Fruit fly (Drosophila melanogaster) whole organism, embryonic: Measurements from ENCODE around the gene Ilp4.

Experiments used
- Bgb ChIP-seq: fragments of 200-800 bp; sonication (Bioruptor generic); IDR thresholded peaks from 2 replicates; pipeline ENCODE4 v1.3.6; 2022; ENCODE audit warnings: missing biosample characterization, missing genetic modification characterization; ENCODE audit not compliant: partially characterized antibody
- CG10565 ChIP-seq: fragments of 200-800 bp; sonication (Bioruptor generic); optimal IDR thresholded peaks from 3 replicates; lab custom pipeline; 2016; ENCODE audit warnings: missing biosample characterization, mild to moderate bottlenecking, missing genetic modification characterization
- CG11093 ChIP-seq: fragments of 200-800 bp; sonication (Bioruptor generic); IDR thresholded peaks from 3 replicates; pipeline ENCODE4 v1.3.6; 2022; ENCODE audit warnings: missing biosample characterization, missing genetic modification characterization
- CG11247 ChIP-seq: fragments of 200-800 bp; sonication (Bioruptor generic); IDR thresholded peaks from 2 replicates; pipeline ENCODE4 v1.3.6; 2022; ENCODE audit warnings: missing biosample characterization, missing genetic modification characterization
- CG11504 ChIP-seq: fragments of 200-800 bp; sonication (Bioruptor generic); optimal IDR thresholded peaks from 3 replicates; lab custom pipeline; 2019; ENCODE audit warnings: missing biosample characterization, mild to moderate bottlenecking, missing genetic modification characterization, moderate library complexity
- CG12769 ChIP-seq: fragments of 200-800 bp; sonication (Bioruptor generic); optimal IDR thresholded peaks from 2 replicates; lab custom pipeline; 2019; ENCODE audit warnings: missing biosample characterization, mild to moderate bottlenecking, missing genetic modification characterization, moderate library complexity
- CG17359 ChIP-seq: fragments of 200-800 bp; sonication (Bioruptor generic); optimal IDR thresholded peaks from 3 replicates; lab custom pipeline; 2018; ENCODE audit warnings: missing biosample characterization, mild to moderate bottlenecking, missing genetic modification characterization, moderate library complexity
- CG17361 ChIP-seq: fragments of 200-800 bp; sonication (Bioruptor generic); IDR thresholded peaks from 3 replicates; pipeline ENCODE4 v1.3.6; 2022; ENCODE audit warnings: missing biosample characterization, missing genetic modification characterization
- CG1792 ChIP-seq: fragments of 200-800 bp; sonication (Bioruptor generic); optimal IDR thresholded peaks from 2 replicates; lab custom pipeline; 2016; ENCODE audit warnings: missing biosample characterization, missing genetic modification characterization
- CG2202 ChIP-seq: fragments of 200-800 bp; sonication (Bioruptor generic); optimal IDR thresholded peaks from 2 replicates; lab custom pipeline; 2018; ENCODE audit warnings: missing biosample characterization, mild to moderate bottlenecking, missing genetic modification characterization
- CG32772 ChIP-seq: fragments of 200-800 bp; sonication (Bioruptor generic); IDR thresholded peaks from 2 replicates; pipeline ENCODE4 v1.3.6; 2022; ENCODE audit warnings: missing biosample characterization, missing genetic modification characterization
- CG3281 ChIP-seq: fragments of 200-800 bp; sonication (Bioruptor generic); optimal IDR thresholded peaks from 3 replicates; lab custom pipeline; 2017; ENCODE audit warnings: missing biosample characterization, mild to moderate bottlenecking, missing genetic modification characterization
- CG34224 ChIP-seq: fragments of 200-800 bp; sonication (Bioruptor generic); IDR thresholded peaks from 3 replicates; pipeline ENCODE4 v1.3.6; 2022; ENCODE audit warnings: missing biosample characterization, missing genetic modification characterization; ENCODE audit not compliant: partially characterized antibody
- CG4854 ChIP-seq: fragments of 200-800 bp; sonication (Bioruptor generic); optimal IDR thresholded peaks from 2 replicates; lab custom pipeline; 2016; ENCODE audit warnings: missing biosample characterization, missing genetic modification characterization, inconsistent platforms
- CG6854 ChIP-seq: fragments of 200-800 bp; sonication (Bioruptor generic); optimal IDR thresholded peaks from 3 replicates; lab custom pipeline; 2017; ENCODE audit warnings: missing biosample characterization, mild to moderate bottlenecking, missing genetic modification characterization
- CG7271 ChIP-seq: fragments of 200-800 bp; sonication (Bioruptor generic); optimal IDR thresholded peaks from 2 replicates; lab custom pipeline; 2018; ENCODE audit warnings: missing biosample characterization, mild to moderate bottlenecking, missing genetic modification characterization, moderate library complexity
- Camta ChIP-seq: fragments of 200-800 bp; sonication (Bioruptor generic); optimal IDR thresholded peaks from 2 replicates; lab custom pipeline; 2016; ENCODE audit warnings: missing biosample characterization, missing genetic modification characterization
- Chrac-16 ChIP-seq: fragments of 200-800 bp; sonication (Bioruptor generic); optimal IDR thresholded peaks from 3 replicates; lab custom pipeline; 2016; ENCODE audit warnings: missing biosample characterization, missing genetic modification characterization
- D ChIP-seq, 2 experiments: fragments of 200-800 bp in 1 of 2; fragments of >200 bp in 1 of 2; sonication (Bioruptor generic) in 1 of 2; optimal IDR thresholded peaks; 2 replicates in 1 of 2; 3 replicates in 1 of 2; lab custom pipeline; 2017; ENCODE audit warnings: mild to moderate bottlenecking in 1 of 2, missing biosample characterization in 1 of 2, missing genetic modification characterization in 1 of 2, missing genetic modification reagents in 1 of 2
- Drgx ChIP-seq: fragments of 200-800 bp; sonication (Bioruptor generic); IDR thresholded peaks from 2 replicates; pipeline ENCODE4 v1.3.6; 2022; ENCODE audit warnings: missing biosample characterization, missing genetic modification characterization
- Eip74EF ChIP-seq, 2 experiments: fragments of 200-800 bp in 1 of 2; fragments of >200 bp in 1 of 2; sonication (Bioruptor generic) in 1 of 2; optimal IDR thresholded peaks; 2 replicates each; lab custom pipeline; 2017 to 2019; ENCODE audit warnings: missing biosample characterization in 2 of 2, missing genetic modification characterization in 2 of 2, mild to moderate bottlenecking in 1 of 2, moderate library complexity in 1 of 2
- Hr78 ChIP-seq, 2 experiments: fragments of 200-800 bp in 1 of 2; fragments of >200 bp in 1 of 2; sonication (Bioruptor generic) in 1 of 2; optimal IDR thresholded peaks; 2 replicates each; lab custom pipeline; 2017 to 2019; ENCODE audit warnings: missing biosample characterization in 2 of 2, missing genetic modification characterization in 2 of 2, mild to moderate bottlenecking in 1 of 2, moderate library complexity in 1 of 2
- Lpt ChIP-seq: fragments of >200 bp; optimal IDR thresholded peaks from 2 replicates; lab custom pipeline; 2018; ENCODE audit warnings: missing biosample characterization, missing genetic modification characterization
- Rx ChIP-seq: fragments of 200-800 bp; sonication (Bioruptor generic); IDR thresholded peaks from 2 replicates; pipeline ENCODE4 v1.3.6; 2022; ENCODE audit warnings: missing biosample characterization, missing genetic modification characterization
- Side ChIP-seq: fragments of 200-800 bp; sonication (Bioruptor generic); optimal IDR thresholded peaks from 2 replicates; lab custom pipeline; 2016; ENCODE audit warnings: missing biosample characterization, missing genetic modification characterization
- Sox102F ChIP-seq: fragments of 200-800 bp; sonication (Bioruptor generic); optimal IDR thresholded peaks from 2 replicates; lab custom pipeline; 2018; ENCODE audit warnings: missing biosample characterization, mild to moderate bottlenecking, missing genetic modification characterization, moderate library complexity
- Sry-β ChIP-seq: fragments of 200-800 bp; sonication (Bioruptor generic); optimal IDR thresholded peaks from 2 replicates; lab custom pipeline; 2018; ENCODE audit warnings: missing biosample characterization, mild to moderate bottlenecking, missing genetic modification characterization, moderate library complexity
- Taf1 ChIP-seq: fragments of 200-800 bp; sonication (Bioruptor generic); IDR thresholded peaks from 2 replicates; pipeline ENCODE4 v1.3.6; 2022; ENCODE audit warnings: missing biosample characterization, missing genetic modification characterization
- al ChIP-seq: fragments of 200-800 bp; sonication (Bioruptor generic); IDR thresholded peaks from 2 replicates; pipeline ENCODE4 v1.3.6; 2022; ENCODE audit warnings: missing biosample characterization, missing genetic modification characterization
- cas ChIP-seq: fragments of 200-800 bp; sonication (Bioruptor generic); IDR thresholded peaks from 2 replicates; pipeline ENCODE4 v1.3.6; 2022; ENCODE audit warnings: missing biosample characterization, missing genetic modification characterization
- chinmo ChIP-seq: fragments of 200-800 bp; sonication (Bioruptor generic); IDR thresholded peaks from 4 replicates; pipeline ENCODE4 v1.3.6; 2022; ENCODE audit warnings: missing biosample characterization, missing genetic modification characterization; ENCODE audit not compliant: partially characterized antibody
- crp ChIP-seq, 2 experiments: fragments of 200-800 bp; sonication (Bioruptor generic); optimal IDR thresholded peaks; 2 replicates in 1 of 2; 3 replicates in 1 of 2; lab custom pipeline; 2017; ENCODE audit warnings: missing biosample characterization in 2 of 2, missing genetic modification characterization in 2 of 2, mild to moderate bottlenecking in 1 of 2, moderate library complexity in 1 of 2
- cwo ChIP-seq: fragments of 200-800 bp; sonication (Bioruptor generic); optimal IDR thresholded peaks from 3 replicates; lab custom pipeline; 2017; ENCODE audit warnings: missing biosample characterization, missing genetic modification characterization, mild to moderate bottlenecking, moderate library complexity, missing genetic modification reagents
- emc ChIP-seq: fragments of 200-800 bp; sonication (Bioruptor generic); optimal IDR thresholded peaks from 2 replicates; lab custom pipeline; 2016; ENCODE audit warnings: missing biosample characterization, missing genetic modification characterization
- esg ChIP-seq: fragments of 200-800 bp; sonication (Bioruptor generic); conservative IDR thresholded peaks from 2 replicates; pipeline ENCODE4 v1.3.6; 2022; ENCODE audit warnings: missing biosample characterization, missing genetic modification characterization
- fru ChIP-seq: fragments of >200 bp; optimal IDR thresholded peaks from 2 replicates; lab custom pipeline; 2017
- ftz-f1 ChIP-seq: fragments of 200-800 bp; sonication (Bioruptor generic); optimal IDR thresholded peaks from 2 replicates; lab custom pipeline; 2016; ENCODE audit warnings: missing biosample characterization, missing genetic modification characterization
- gfzf ChIP-seq: fragments of 200-800 bp; sonication (Bioruptor generic); optimal IDR thresholded peaks from 2 replicates; lab custom pipeline; 2016; ENCODE audit warnings: missing biosample characterization, mild to moderate bottlenecking, missing genetic modification characterization, moderate library complexity
- ind ChIP-seq: fragments of 200-800 bp; sonication (Bioruptor generic); optimal IDR thresholded peaks from 3 replicates; lab custom pipeline; 2016; ENCODE audit warnings: missing biosample characterization, missing genetic modification characterization
- inv ChIP-seq: fragments of 200-800 bp; sonication (Bioruptor generic); IDR thresholded peaks from 2 replicates; pipeline ENCODE4 v1.3.6; 2022; ENCODE audit warnings: missing biosample characterization, missing genetic modification characterization; ENCODE audit not compliant: partially characterized antibody
- ken ChIP-seq: fragments of 200-800 bp; sonication (Bioruptor generic); IDR thresholded peaks from 3 replicates; pipeline ENCODE4 v1.3.6; 2022; ENCODE audit warnings: missing biosample characterization, missing genetic modification characterization
- lmd ChIP-seq: fragments of 200-800 bp; sonication (Bioruptor generic); IDR thresholded peaks from 2 replicates; pipeline ENCODE4 v1.3.6; 2022; ENCODE audit warnings: missing biosample characterization, missing genetic modification characterization
- luna ChIP-seq: fragments of 200-800 bp; sonication (Bioruptor generic); optimal IDR thresholded peaks from 2 replicates; lab custom pipeline; 2016; ENCODE audit warnings: missing biosample characterization, missing genetic modification characterization
- nom ChIP-seq: fragments of 200-800 bp; sonication (Bioruptor generic); optimal IDR thresholded peaks from 2 replicates; lab custom pipeline; 2017; ENCODE audit warnings: missing biosample characterization, missing genetic modification characterization, mild to moderate bottlenecking, moderate library complexity, missing genetic modification reagents
- pzg ChIP-seq: fragments of 200-800 bp; sonication (Bioruptor generic); optimal IDR thresholded peaks from 3 replicates; lab custom pipeline; 2018; ENCODE audit warnings: missing biosample characterization, mild to moderate bottlenecking, missing genetic modification characterization, moderate library complexity
- ranshi ChIP-seq: fragments of 200-800 bp; sonication (Bioruptor generic); IDR thresholded peaks from 2 replicates; pipeline ENCODE4 v1.3.6; 2022; ENCODE audit warnings: missing biosample characterization, missing genetic modification characterization
- trh ChIP-seq: fragments of 200-800 bp; sonication (Bioruptor generic); optimal IDR thresholded peaks from 2 replicates; lab custom pipeline; 2016; ENCODE audit warnings: missing biosample characterization, missing genetic modification characterization
- twi ChIP-seq: fragments of 200-800 bp; optimal IDR thresholded peaks from 2 replicates; lab custom pipeline; 2019; ENCODE audit warnings: missing biosample characterization, mild to moderate bottlenecking, missing genetic modification characterization, moderate library complexity
- wdn ChIP-seq: fragments of 200-800 bp; sonication (Bioruptor generic); IDR thresholded peaks from 2 replicates; pipeline ENCODE4 v1.3.6; 2022; ENCODE audit warnings: missing biosample characterization, missing genetic modification characterization

The Ilp4 gene

DNA sequence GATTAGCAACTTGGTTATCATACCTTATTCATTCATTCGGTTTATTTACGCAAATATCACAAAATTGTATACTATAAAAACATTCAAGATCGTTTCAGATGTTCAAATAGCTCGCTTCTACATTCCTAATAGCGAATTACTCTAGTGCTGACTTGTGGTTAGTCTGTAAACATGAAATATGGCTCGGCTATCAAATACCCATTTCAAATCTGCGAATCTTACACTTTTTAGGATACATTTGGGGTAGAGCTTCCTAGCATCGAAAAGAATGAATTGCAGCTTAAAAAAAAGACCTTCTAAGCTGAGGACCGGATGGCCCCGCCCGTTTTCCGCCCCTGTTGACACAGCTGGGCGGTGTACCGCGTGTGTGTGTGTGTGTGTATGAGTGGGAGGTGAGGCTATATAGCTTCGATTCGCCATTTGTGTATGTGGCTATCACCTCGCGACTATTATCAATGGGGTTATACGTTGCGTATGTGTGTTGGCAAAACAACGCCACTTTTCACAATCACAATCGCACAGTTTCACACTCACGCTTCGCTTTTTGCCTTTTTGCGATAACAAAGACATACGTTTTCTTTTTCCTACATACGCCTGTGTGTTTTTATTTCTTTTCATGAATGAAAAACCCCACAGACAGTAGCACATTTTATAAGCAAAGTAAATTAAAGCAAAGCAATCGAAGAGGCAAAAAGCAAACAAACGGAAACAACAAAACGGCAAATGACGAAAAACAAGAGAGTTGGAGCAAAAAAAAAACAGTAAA lies 42.7 kb upstream of the Ilp4 start:
- TF ChIP-seq CG3281 (GFP tag; lab: Kevin White, UChicago) (peak; percentile 51), fru (lab: Kevin White, UChicago) (no peak), Eip74EF (GFP tag; optimal IDR thresholded peaks at IDR 0.05; lab: Kevin White, UChicago) (no peak), wdn (no peak), twi (tag; lab: Kevin White, UChicago) (no peak), CG11504 (tag; lab: Kevin White, UChicago) (no peak), ind (no peak), CG12769 (tag; lab: Kevin White, UChicago) (peak; percentile 7), emc (GFP tag; lab: Kevin White, UChicago) (no peak), CG2202 (no peak), CG10565 (no peak), nom (peak; percentile 16), CG34224 (peak; percentile 28; the same call in 1 of the 3 replicates), Taf1 (GFP tag; lab: Robert Waterston, UW) (no peak), luna (GFP tag; lab: Kevin White, UChicago) (no peak), Sry-β (GFP tag; lab: Kevin White, UChicago) (no peak), crp (GFP tag; optimal IDR thresholded peaks at IDR 0.05; lab: Kevin White, UChicago) (no peak), CG32772 (GFP tag; lab: Robert Waterston, UW) (no peak), ken (GFP tag; lab: Robert Waterston, UW) (no peak), trh (GFP tag; lab: Kevin White, UChicago) (no peak), chinmo (0 out of 4 replicates have a peak, but pooled peaks have one; percentile 43), cas (no peak), ranshi (GFP tag; lab: Robert Waterston, UW) (no peak), ftz-f1 (GFP tag; lab: Kevin White, UChicago) (no peak), Side (no peak), D (optimal IDR thresholded peaks at IDR 0.05; lab: Kevin White, UChicago) (no peak), D (GFP tag; optimal IDR thresholded peaks at IDR 0.05; lab: Kevin White, UChicago) (no peak), CG17359 (tag; lab: Kevin White, UChicago) (no peak), CG7271 (no peak), esg (no peak), al (GFP tag; lab: Robert Waterston, UW) (no peak), CG6854 (GFP tag; lab: Kevin White, UChicago) (peak; percentile 21), Camta (GFP tag; lab: Kevin White, UChicago) (no peak), CG4854 (GFP tag; lab: Kevin White, UChicago) (no peak), CG1792 (GFP tag; lab: Kevin White, UChicago) (no peak), Hr78 (GFP tag; optimal IDR thresholded peaks at IDR 0.05; lab: Kevin White, UChicago) (no peak), gfzf (no peak), Rx (GFP tag; lab: Robert Waterston, UW) (no peak), inv (peak; percentile 55), CG17361 (no peak), cwo (GFP tag; lab: Kevin White, UChicago) (no peak), CG11093 (GFP tag; lab: Robert Waterston, UW) (no peak), Lpt (GFP tag; lab: Kevin White, UChicago) (no peak), CG11247 (GFP tag; lab: Robert Waterston, UW) (no peak), pzg (GFP tag; lab: Kevin White, UChicago) (no peak), Chrac-16 (no peak), Drgx (GFP tag; lab: Robert Waterston, UW) (0 out of 2 replicates have a peak, but pooled peaks have one; percentile 21), Sox102F (no peak), Bgb (GFP tag; lab: Robert Waterston, UW) (0 out of 2 replicates have a peak, but pooled peaks have one; percentile 20), lmd (GFP tag; lab: Robert Waterston, UW) (no peak)
